Worm (Caenorhabditis elegans) whole organism, L4/young adult: ENCODE results near the gene Y62H9A.15.

Source experiments
- W03F9.2 ChIP-seq: fragments of 150-350 bp; optimal IDR thresholded peaks from 2 replicates; lab custom pipeline; 2014; ENCODE audit warnings: missing biosample characterization, missing genetic modification characterization
- dao-5 ChIP-seq: sonication (generic microtip); optimal IDR thresholded peaks from 2 replicates; lab custom pipeline; 2016; ENCODE audit warnings: missing genotype, missing genetic modification characterization, moderate library complexity, missing compliant biosample characterization
- him-1 ChIP-seq: sonication (generic microtip); optimal IDR thresholded peaks from 2 replicates; lab custom pipeline; 2016; ENCODE audit warnings: missing genotype, missing genetic modification reagents, missing genetic modification characterization, missing compliant biosample characterization

Gene Y62H9A.15

ce11 chrX:11910046-11910445 is at the start of gene Y62H9A.15:
Gene Y62H9A.15 (minus strand): TSS chrX:11910145.
- TF ChIP-seq W03F9.2 (tag; lab: Kevin White, UChicago), result no peak
- TF ChIP-seq dao-5 (tag; lab: Kevin White, UChicago), result no peak
- no peak for TF ChIP-seq him-1 (tag; lab: Kevin White, UChicago)

ce11 chrX:11957246-11957645 is 47.3 kb upstream of the Y62H9A.15 start, which contains the start of gene T08D10.5:
Gene T08D10.5 (plus strand): TSS chrX:11957546.
- TF ChIP-seq W03F9.2 (tag; lab: Kevin White, UChicago) (no peak), him-1 (tag; lab: Kevin White, UChicago) (no peak), dao-5 (tag; lab: Kevin White, UChicago) (no peak)

- TF ChIP-seq dao-5 (tag; lab: Kevin White, UChicago), result no peak
- no peak for TF ChIP-seq him-1 (tag; lab: Kevin White, UChicago)
- no peak for TF ChIP-seq W03F9.2 (tag; lab: Kevin White, UChicago)
Measured at ce11 chrX:11955125-11955524, 45.2 kb upstream of the Y62H9A.15 start, which contains the start of gene T08D10.3. Gene T08D10.3 (plus strand): TSS chrX:11955425.

- TF ChIP-seq dao-5 (tag; lab: Kevin White, UChicago) (no peak), him-1 (tag; lab: Kevin White, UChicago) (no peak), W03F9.2 (tag; lab: Kevin White, UChicago) (no peak)
Measured at ce11 chrX:11953229-11953628, 43.3 kb upstream of the Y62H9A.15 start, which contains the start of gene T08D10.4. Gene T08D10.4 (minus strand): TSS chrX:11953329.

ce11 chrX:11952129-11952528 is 42.2 kb upstream of the Y62H9A.15 start:
- TF ChIP-seq W03F9.2 (tag; lab: Kevin White, UChicago) (no peak), him-1 (tag; lab: Kevin White, UChicago) (no peak), dao-5 (tag; lab: Kevin White, UChicago) (no peak)

- TF ChIP-seq dao-5 (tag; lab: Kevin White, UChicago), result no peak
- TF ChIP-seq him-1 (tag; lab: Kevin White, UChicago), result no peak
- TF ChIP-seq W03F9.2 (tag; lab: Kevin White, UChicago), result no peak
Measured at ce11 chrX:11948184-11948894, 38.4 kb upstream of the Y62H9A.15 start, which contains the start of gene lsd-1. Gene lsd-1 (plus strand): TSS chrX:11948844.

ce11 chrX:11946788-11947463 is 37.0 kb upstream of the Y62H9A.15 start, which contains the start of gene nfya-1:
Gene nfya-1 (minus strand): TSS chrX:11946838.
- TF ChIP-seq him-1 (tag; lab: Kevin White, UChicago) (no peak), dao-5 (tag; lab: Kevin White, UChicago) (no peak), W03F9.2 (tag; lab: Kevin White, UChicago) (no peak)

- no peak for TF ChIP-seq him-1 (tag; lab: Kevin White, UChicago)
- no peak for TF ChIP-seq dao-5 (tag; lab: Kevin White, UChicago)
- no peak for TF ChIP-seq W03F9.2 (tag; lab: Kevin White, UChicago)
Measured at ce11 chrX:11941951-11942350, 32.0 kb upstream of the Y62H9A.15 start, which contains the start of gene F55G7.3. Gene F55G7.3 (minus strand): TSS chrX:11942051.

ce11 chrX:11938826-11939225 is 28.9 kb upstream of the Y62H9A.15 start, which contains the start of gene F55G7.5:
Gene F55G7.5 (minus strand): TSS chrX:11938926.
- TF ChIP-seq him-1 (tag; lab: Kevin White, UChicago) (no peak), dao-5 (tag; lab: Kevin White, UChicago) (no peak), W03F9.2 (tag; lab: Kevin White, UChicago) (no peak)

ce11 chrX:11937343-11937935 is 27.5 kb upstream of the Y62H9A.15 start:
- TF ChIP-seq W03F9.2 (tag; lab: Kevin White, UChicago) (peak; percentile 97), him-1 (tag; lab: Kevin White, UChicago) (peak; percentile 99), dao-5 (tag; lab: Kevin White, UChicago) (peak; percentile 93)

- TF ChIP-seq him-1 (tag; lab: Kevin White, UChicago), result peak; percentile 37
- no peak for TF ChIP-seq dao-5 (tag; lab: Kevin White, UChicago)
- TF ChIP-seq W03F9.2 (tag; lab: Kevin White, UChicago), result peak; percentile 9
Measured at ce11 chrX:11934933-11935332, 25.0 kb upstream of the Y62H9A.15 start.

ce11 chrX:11933547-11933946 is 23.6 kb upstream of the Y62H9A.15 start:
- TF ChIP-seq dao-5 (tag; lab: Kevin White, UChicago) (no peak), him-1 (tag; lab: Kevin White, UChicago) (no peak), W03F9.2 (tag; lab: Kevin White, UChicago) (no peak)

- TF ChIP-seq him-1 (tag; lab: Kevin White, UChicago) (no peak), W03F9.2 (tag; lab: Kevin White, UChicago) (no peak), dao-5 (tag; lab: Kevin White, UChicago) (no peak)
Measured at ce11 chrX:11931559-11931958, 21.6 kb upstream of the Y62H9A.15 start, which contains the start of gene dot-1.4. Gene dot-1.4 (minus strand): TSS chrX:11931659.
